Fruit fly (Drosophila melanogaster) whole organism, wandering third instar larva: ENCODE results near the gene mew.

Experiments
- CG9705 ChIP-seq: fragments of 200-800 bp; sonication (Bioruptor generic); optimal IDR thresholded peaks from 2 replicates; lab custom pipeline; 2018; ENCODE audit warnings: missing biosample characterization, mild to moderate bottlenecking, missing genetic modification characterization
- Dif ChIP-seq: fragments of 200-275, 200-300 bp; sonication (Bioruptor generic); optimal IDR thresholded peaks from 2 replicates; lab custom pipeline; 2018; ENCODE audit warnings: missing biosample characterization, missing genetic modification characterization; ENCODE audit not compliant: partially characterized antibody
- Mio ChIP-seq: sonication (Bioruptor generic); optimal IDR thresholded peaks from 2 replicates; lab custom pipeline; 2016; ENCODE audit warnings: missing biosample characterization, missing genetic modification characterization
- Myc ChIP-seq: fragments of >200 bp; optimal IDR thresholded peaks from 2 replicates; lab custom pipeline; 2017
- N ChIP-seq: fragments of >200 bp; optimal IDR thresholded peaks from 2 replicates; lab custom pipeline; 2018; ENCODE audit warnings: missing biosample characterization, missing external identifiers, missing genetic modification characterization
- br ChIP-seq: fragments of 200-800 bp; sonication (Bioruptor generic); optimal IDR thresholded peaks from 2 replicates; lab custom pipeline; 2016; ENCODE audit warnings: missing biosample characterization, missing genetic modification characterization
- ey ChIP-seq: fragments of 200-800 bp; sonication (Bioruptor generic); optimal IDR thresholded peaks from 2 replicates; lab custom pipeline; 2016; ENCODE audit warnings: missing biosample characterization, missing genetic modification characterization
- foxo ChIP-seq, 2 experiments: fragments of 200-800 bp; sonication (Bioruptor generic); optimal IDR thresholded peaks; 2 replicates in 1 of 2; 3 replicates in 1 of 2; lab custom pipeline; 2016 to 2017; ENCODE audit warnings: missing biosample characterization in 2 of 2, missing genetic modification characterization in 2 of 2
- psq ChIP-seq: fragments of 200-800 bp; sonication (Bioruptor generic); optimal IDR thresholded peaks from 3 replicates; lab custom pipeline; 2017; ENCODE audit warnings: missing biosample characterization, mild to moderate bottlenecking, missing genetic modification characterization, moderate library complexity

- TF ChIP-seq N (GFP tag; lab: Kevin White, UChicago) (no peak), ey (GFP tag; lab: Kevin White, UChicago) (no peak), psq (no peak), Myc (lab: Kevin White, UChicago) (no peak), foxo (GFP tag; optimal IDR thresholded peaks at IDR 0.05; lab: Kevin White, UChicago) (no peak), br (GFP tag; lab: Kevin White, UChicago) (no peak), CG9705 (GFP tag; lab: Kevin White, UChicago) (no peak), Dif (GFP tag; lab: Kevin White, UChicago) (no peak), Mio (no peak)
Measured at dm6 chrX:13305323-13305722, 47.0 kb upstream of the mew start.
